Worm (Caenorhabditis elegans) whole organism, late embryonic: ENCODE data around the gene mksr-1.

ENCODE experiments used
- K09A11.1 ChIP-seq: sonication (generic microtip); optimal IDR thresholded peaks from 2 replicates; lab custom pipeline; 2017; ENCODE audit warnings: antibody characterized with exemption, mild to moderate bottlenecking, missing genetic modification characterization, missing compliant biosample characterization; ENCODE audit not compliant: insufficient read depth
- Y22D7AL.16 ChIP-seq: sonication (generic microtip); optimal IDR thresholded peaks from 2 replicates; lab custom pipeline; 2016; ENCODE audit warnings: missing genetic modification characterization, missing compliant biosample characterization
- ceh-18 ChIP-seq: sonication (generic microtip); optimal IDR thresholded peaks from 2 replicates; lab custom pipeline; 2016; ENCODE audit warnings: missing genetic modification characterization, missing compliant biosample characterization
- ceh-19 ChIP-seq: fragments of 200-800 bp; sonication (Bioruptor generic); optimal IDR thresholded peaks from 2 replicates; lab custom pipeline; 2018; ENCODE audit warnings: mild to moderate bottlenecking, missing genetic modification characterization, missing compliant biosample characterization
- ceh-30 ChIP-seq: fragments of 150-350 bp; optimal IDR thresholded peaks from 2 replicates; lab custom pipeline; 2014; ENCODE audit warnings: missing biosample characterization, missing genetic modification characterization
- ceh-31 ChIP-seq: sonication (generic microtip); optimal IDR thresholded peaks from 2 replicates; lab custom pipeline; 2016; ENCODE audit warnings: missing genetic modification characterization, missing compliant biosample characterization
- dve-1 ChIP-seq: sonication (generic microtip); optimal IDR thresholded peaks from 2 replicates; lab custom pipeline; 2017; ENCODE audit warnings: antibody characterized with exemption, mild to moderate bottlenecking, missing genetic modification characterization, missing compliant biosample characterization
- elt-2 ChIP-seq: sonication (generic microtip); optimal IDR thresholded peaks from 2 replicates; lab custom pipeline; 2016; ENCODE audit warnings: missing genetic modification reagents, missing genetic modification characterization, missing compliant biosample characterization
- eyg-1 ChIP-seq: sonication (generic microtip); optimal IDR thresholded peaks from 2 replicates; lab custom pipeline; 2016; ENCODE audit warnings: missing genotype, missing genetic modification characterization, missing compliant biosample characterization
- hlh-13 ChIP-seq: fragments of 200-800 bp; sonication (Bioruptor generic); optimal IDR thresholded peaks from 2 replicates; lab custom pipeline; 2018; ENCODE audit warnings: mild to moderate bottlenecking, missing genetic modification characterization, missing compliant biosample characterization
- hlh-15 ChIP-seq: sonication (generic microtip); optimal IDR thresholded peaks from 2 replicates; lab custom pipeline; 2016; ENCODE audit warnings: missing genetic modification characterization, missing compliant biosample characterization
- hlh-8 ChIP-seq: sonication (generic microtip); optimal IDR thresholded peaks from 2 replicates; lab custom pipeline; 2016; ENCODE audit warnings: missing genotype, missing genetic modification characterization, missing compliant biosample characterization
- lim-6 ChIP-seq: sonication (generic microtip); optimal IDR thresholded peaks from 2 replicates; lab custom pipeline; 2016; ENCODE audit warnings: missing genetic modification characterization, missing compliant biosample characterization
- nfya-1 ChIP-seq: sonication (generic microtip); optimal IDR thresholded peaks from 2 replicates; lab custom pipeline; 2017; ENCODE audit warnings: missing genetic modification characterization, mild to moderate bottlenecking, missing compliant biosample characterization, antibody characterized with exemption, moderate library complexity
- nhr-11 ChIP-seq: fragments of 150-350 bp; optimal IDR thresholded peaks from 2 replicates; lab custom pipeline; 2014; ENCODE audit warnings: missing biosample characterization, missing genetic modification characterization
- npax-4 ChIP-seq: sonication (generic microtip); optimal IDR thresholded peaks from 2 replicates; lab custom pipeline; 2016; ENCODE audit warnings: missing genetic modification characterization, missing compliant biosample characterization
- pag-3 ChIP-seq: sonication (generic microtip); optimal IDR thresholded peaks from 2 replicates; lab custom pipeline; 2016; ENCODE audit warnings: missing compliant biosample characterization, missing genetic modification characterization, borderline replicate concordance
- pax-1 ChIP-seq: fragments of 150-350 bp; optimal IDR thresholded peaks from 2 replicates; lab custom pipeline; 2014; ENCODE audit warnings: missing biosample characterization, missing genetic modification characterization
- pha-2 ChIP-seq: sonication (generic microtip); optimal IDR thresholded peaks from 2 replicates; lab custom pipeline; 2017; ENCODE audit warnings: mild to moderate bottlenecking, missing genetic modification characterization, missing compliant biosample characterization
- rnt-1 ChIP-seq: sonication (generic microtip); optimal IDR thresholded peaks from 2 replicates; lab custom pipeline; 2016; ENCODE audit warnings: missing genetic modification characterization, missing compliant biosample characterization
- sdc-2 ChIP-seq: sonication (generic microtip); optimal IDR thresholded peaks from 2 replicates; lab custom pipeline; 2016; ENCODE audit warnings: missing genotype, missing genetic modification characterization, missing compliant biosample characterization
- sox-2 ChIP-seq: fragments of 200-800 bp; sonication (Bioruptor generic); IDR thresholded peaks from 2 replicates; pipeline ENCODE4 v1.3.6; 2022; ENCODE audit warnings: missing genetic modification reagents, missing genetic modification characterization, missing compliant biosample characterization
- tbx-2 ChIP-seq: sonication (generic microtip); optimal IDR thresholded peaks from 2 replicates; lab custom pipeline; 2016; ENCODE audit warnings: missing genetic modification characterization, missing compliant biosample characterization
- tbx-7 ChIP-seq: sonication (generic microtip); optimal IDR thresholded peaks from 2 replicates; lab custom pipeline; 2016; ENCODE audit warnings: missing genotype, missing genetic modification characterization, missing compliant biosample characterization
- unc-3 ChIP-seq, 2 experiments: fragments of 200-800 bp in 1 of 2; sonication (Bioruptor generic) in 1 of 2; sonication (generic microtip) in 1 of 2; conservative IDR thresholded peaks in 1 of 2; optimal IDR thresholded peaks in 1 of 2; 2 replicates each; pipeline versions ENCODE4 v1.3.6 to Lab custom; 2016 to 2022; ENCODE audit warnings: missing compliant biosample characterization in 2 of 2, missing genetic modification characterization in 2 of 2, missing genetic modification reagents in 1 of 2
- unc-42 ChIP-seq: sonication (generic microtip); optimal IDR thresholded peaks from 2 replicates; lab custom pipeline; 2016; ENCODE audit warnings: missing genotype, missing genetic modification characterization, missing compliant biosample characterization
- unc-55 ChIP-seq: sonication (generic microtip); optimal IDR thresholded peaks from 2 replicates; lab custom pipeline; 2017; ENCODE audit warnings: missing biosample characterization, missing genetic modification reagents, missing genetic modification characterization
- unc-86 ChIP-seq: sonication (generic microtip); optimal IDR thresholded peaks from 2 replicates; lab custom pipeline; 2016; ENCODE audit warnings: missing genetic modification characterization, missing compliant biosample characterization
- ztf-16 ChIP-seq: sonication (generic microtip); optimal IDR thresholded peaks from 2 replicates; lab custom pipeline; 2017; ENCODE audit warnings: missing genetic modification characterization, missing compliant biosample characterization

Gene mksr-1

ce11 chrX:1057821-1058377, 11.0 kb downstream of the mksr-1 start:
- TF ChIP-seq nhr-11 (no peak), unc-42 (tag; lab: Kevin White, UChicago) (peak; percentile 90), eyg-1 (tag; lab: Kevin White, UChicago) (no peak), ceh-31 (tag; lab: Kevin White, UChicago) (peak; percentile 27), lim-6 (tag; lab: Kevin White, UChicago) (peak; percentile 31)

ce11 chrX:1053929-1054328, 15.0 kb downstream of the mksr-1 start, which contains the start of gene ncs-3:
Gene ncs-3 (plus strand): TSS chrX:1054081.
- no peak for TF ChIP-seq eyg-1 (tag; lab: Kevin White, UChicago)
- TF ChIP-seq unc-55 (GFP tag; lab: Kevin White, UChicago): peak; percentile 89

- TF ChIP-seq dve-1 (tag; lab: Kevin White, UChicago) (no peak), hlh-8 (tag; lab: Kevin White, UChicago) (peak; percentile 34)
Observed at ce11 chrX:1052960-1053359, 16.0 kb downstream of the mksr-1 start.

DNA sequence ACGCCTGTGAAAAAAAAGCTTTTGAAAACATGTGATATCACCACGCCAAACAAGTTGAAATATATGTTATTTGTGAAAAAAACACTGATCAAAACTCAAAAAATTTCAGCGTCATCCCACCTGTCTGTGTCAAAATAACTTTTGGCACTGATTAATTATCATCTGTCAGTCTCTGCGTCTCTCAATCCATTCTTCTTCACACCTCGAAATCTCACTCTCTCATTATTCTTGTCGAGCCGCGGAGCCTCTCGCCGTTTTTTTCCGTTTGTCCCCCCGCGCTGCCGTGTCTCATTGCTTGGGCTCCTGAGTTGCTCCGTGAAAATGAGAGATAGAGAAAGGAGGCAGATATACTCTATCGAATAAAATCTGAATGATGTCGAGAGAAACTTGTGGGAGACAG, 17.9 kb downstream of the mksr-1 start:
- TF ChIP-seq npax-4 (tag; lab: Kevin White, UChicago) (no peak), sdc-2 (tag; lab: Kevin White, UChicago) (peak; percentile 18), unc-42 (tag; lab: Kevin White, UChicago) (peak; percentile 29), lim-6 (tag; lab: Kevin White, UChicago) (peak; percentile 14), sox-2 (GFP tag; lab: Robert Waterston, UW) (no peak), unc-55 (GFP tag; lab: Kevin White, UChicago) (peak; percentile 67), nfya-1 (peak; percentile 3), ceh-18 (tag; lab: Kevin White, UChicago) (peak; percentile 51), rnt-1 (tag; lab: Kevin White, UChicago) (peak; percentile 44)

DNA sequence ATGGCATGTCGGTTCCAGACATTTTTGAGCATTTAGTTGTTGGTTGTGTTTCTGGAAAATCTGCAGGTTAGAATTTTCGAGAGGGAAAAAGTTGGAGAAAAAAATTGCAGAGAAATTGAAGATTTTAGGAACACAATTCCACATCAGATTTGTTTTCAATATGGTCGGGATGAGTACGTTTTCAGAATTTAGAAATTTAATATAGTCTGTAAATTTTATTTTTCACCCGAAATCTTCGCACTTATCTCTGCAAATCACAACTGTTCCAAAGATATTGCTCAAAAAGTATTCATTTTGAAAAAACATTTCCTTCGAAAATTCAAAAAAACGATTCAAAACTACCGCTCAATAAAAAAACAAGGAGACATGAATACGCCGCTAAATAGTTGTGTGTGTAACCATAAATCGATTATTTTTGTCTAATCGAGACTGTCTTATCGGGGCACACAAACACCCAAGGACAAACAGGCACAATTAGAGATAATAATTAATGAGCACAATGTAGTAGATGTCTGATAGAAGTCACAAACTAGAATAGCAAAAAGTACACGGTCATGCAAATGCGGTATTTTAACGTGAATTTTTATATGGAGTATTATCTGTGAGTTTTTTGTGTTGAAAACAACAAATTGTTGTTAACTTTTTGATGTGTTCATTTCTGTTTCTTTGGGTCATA, 22.6 kb downstream of the mksr-1 start, which contains the start of gene vpat-1:
vpat-1 (minus strand) TSS at position 51 of the 676 bp plus-strand sequence.
- TF ChIP-seq ceh-19: no peak
- TF ChIP-seq sdc-2 (tag; lab: Kevin White, UChicago): no peak
- no peak for TF ChIP-seq pag-3 (tag; lab: Kevin White, UChicago)
- no peak for TF ChIP-seq Y22D7AL.16 (tag; lab: Kevin White, UChicago)
- TF ChIP-seq elt-2: peak; percentile 86

- TF ChIP-seq ceh-19: no peak
- no peak for TF ChIP-seq Y22D7AL.16 (tag; lab: Kevin White, UChicago)
- TF ChIP-seq unc-42 (tag; lab: Kevin White, UChicago): no peak
- no peak for TF ChIP-seq tbx-7 (tag; lab: Kevin White, UChicago)
- TF ChIP-seq lim-6 (tag; lab: Kevin White, UChicago): no peak
- TF ChIP-seq unc-3 (GFP tag; conservative IDR thresholded peaks at IDR 0.05; lab: Robert Waterston, UW): no peak
- TF ChIP-seq unc-3 (tag; optimal IDR thresholded peaks at IDR 0.05; lab: Kevin White, UChicago): no peak
- no peak for TF ChIP-seq tbx-2 (tag; lab: Kevin White, UChicago)
- TF ChIP-seq K09A11.1 (tag; lab: Kevin White, UChicago): no peak
- no peak for TF ChIP-seq hlh-15 (tag; lab: Kevin White, UChicago)
- no peak for TF ChIP-seq hlh-13 (GFP tag; lab: Kevin White, UChicago)
- no peak for TF ChIP-seq ceh-30
- no peak for TF ChIP-seq ztf-16 (tag; lab: Kevin White, UChicago)
- TF ChIP-seq unc-86 (tag; lab: Kevin White, UChicago): no peak
- TF ChIP-seq pax-1 (tag; lab: Kevin White, UChicago): no peak
- TF ChIP-seq pha-2 (tag; lab: Kevin White, UChicago): no peak
Observed at ce11 chrX:1044327-1044726, 24.6 kb downstream of the mksr-1 start.
